In the genomic region with DNA sequence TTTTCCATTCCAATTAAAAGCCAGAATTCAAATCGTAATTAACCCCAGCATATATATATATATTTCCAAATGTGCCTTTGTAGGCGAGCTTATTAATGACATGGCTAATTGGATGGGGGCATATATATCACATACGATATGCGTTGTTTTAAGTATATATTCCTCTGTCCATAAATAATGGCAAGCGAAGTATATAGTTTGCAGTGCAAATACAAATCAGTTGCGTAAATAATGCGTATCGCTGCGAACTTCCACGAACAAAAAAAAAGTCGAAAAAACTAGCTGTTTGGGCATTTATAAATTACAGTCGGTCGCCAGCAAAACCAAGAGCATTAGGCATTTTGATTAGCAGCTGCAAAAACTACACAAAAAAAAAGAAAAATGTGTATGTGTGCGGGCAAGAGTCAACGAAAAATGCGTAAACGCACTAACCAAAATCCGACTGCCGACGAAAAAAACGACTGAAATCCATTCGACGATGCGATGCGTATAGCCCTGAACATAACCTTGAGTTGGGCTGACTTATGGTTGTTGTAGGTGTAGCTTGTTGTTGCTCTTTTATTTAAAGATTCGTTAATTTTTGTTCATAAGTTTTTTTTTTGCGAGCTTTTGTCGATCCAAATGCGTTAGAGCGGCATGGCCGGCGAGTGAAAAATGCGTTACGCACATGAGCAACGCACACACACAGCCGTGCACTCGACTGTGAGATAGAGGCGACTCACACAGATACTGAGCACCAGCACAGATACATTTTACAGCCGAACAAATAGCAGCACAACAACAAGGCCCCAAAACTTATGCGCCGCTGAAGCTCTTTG, we compare ENCODE assay signal across 1 fruit fly cellular context.
TF ChIP-seq lines count a peak whose summit lies in the region.

No protein-coding gene starts in this region.

TF ChIP-seq in whole organism, embryonic, 481 proteins besides CTCF, POLR2A, EP300 and RAD21 (continued from another document and continues in another):
- TF ChIP-seq CG12659 (GFP tag; optimal IDR thresholded peaks at IDR 0.05; lab: Kevin White, UChicago) (no peak), Lim3 (GFP tag; IDR thresholded peaks at IDR 0.05; lab: Robert Waterston, UW) (no peak), CG4617 (GFP tag; optimal IDR thresholded peaks at IDR 0.05; lab: Kevin White, UChicago; ENCODE audit: borderline replicate concordance) (no peak), so (GFP tag; IDR thresholded peaks at IDR 0.05; lab: Robert Waterston, UW) (no peak), CoRest (tag; optimal IDR thresholded peaks at IDR 0.05; lab: Kevin White, UChicago) (no peak), CG6765 (GFP tag; optimal IDR thresholded peaks at IDR 0.05; lab: Kevin White, UChicago) (peak; percentile 74), emc (GFP tag; optimal IDR thresholded peaks at IDR 0.05; lab: Kevin White, UChicago) (no peak), CG3281 (GFP tag; optimal IDR thresholded peaks at IDR 0.05; lab: Kevin White, UChicago) (peak; percentile 69), row (GFP tag; IDR thresholded peaks at IDR 0.05; lab: Robert Waterston, UW) (no peak), Abd-B (GFP tag; optimal IDR thresholded peaks at IDR 0.05; lab: Kevin White, UChicago) (no peak), CG12299 (tag; optimal IDR thresholded peaks at IDR 0.05; lab: Kevin White, UChicago) (no peak), CG33557 (GFP tag; optimal IDR thresholded peaks at IDR 0.05; lab: Kevin White, UChicago) (no peak), CG4360 (GFP tag; IDR thresholded peaks at IDR 0.05; lab: Robert Waterston, UW) (no peak), Awh (GFP tag; IDR thresholded peaks at IDR 0.05; lab: Robert Waterston, UW) (no peak), Doc3 (GFP tag; IDR thresholded peaks at IDR 0.05; lab: Robert Waterston, UW; ENCODE audit: partially characterized antibody) (no peak), vvl (GFP tag; IDR thresholded peaks at IDR 0.05; lab: Robert Waterston, UW) (no peak), eve (GFP tag; optimal IDR thresholded peaks at IDR 0.05; lab: Kevin White, UChicago) (peak in 1 of 2 experiments; percentile 49), p53 (GFP tag; optimal IDR thresholded peaks at IDR 0.05; lab: Kevin White, UChicago) (no peak), Lhr (GFP tag; optimal IDR thresholded peaks at IDR 0.05; lab: Kevin White, UChicago) (no peak), CG6854 (GFP tag; optimal IDR thresholded peaks at IDR 0.05; lab: Kevin White, UChicago) (no peak), Oli (tag; optimal IDR thresholded peaks at IDR 0.05; lab: Kevin White, UChicago) (peak; percentile 16), CG2875 (GFP tag; optimal IDR thresholded peaks at IDR 0.05; lab: Kevin White, UChicago) (no peak), scrt (GFP tag; optimal IDR thresholded peaks at IDR 0.05; lab: Kevin White, UChicago) (peak; percentile 21), CG12071 (GFP tag; optimal IDR thresholded peaks at IDR 0.05; lab: Kevin White, UChicago) (peak; percentile 41), chinmo (GFP tag; IDR thresholded peaks at IDR 0.05; lab: Robert Waterston, UW; ENCODE audit: partially characterized antibody) (peak; percentile 100), HHEX (GFP tag; optimal IDR thresholded peaks at IDR 0.05; lab: Kevin White, UChicago) (peak; percentile 44), CG18476 (GFP tag; optimal IDR thresholded peaks at IDR 0.05; lab: Kevin White, UChicago) (no peak), HmgD (GFP tag; optimal IDR thresholded peaks at IDR 0.05; lab: Kevin White, UChicago) (no peak), CG8089 (GFP tag; optimal IDR thresholded peaks at IDR 0.05; lab: Kevin White, UChicago) (no peak), Hey (tag; optimal IDR thresholded peaks at IDR 0.05; lab: Kevin White, UChicago) (no peak), Rx (GFP tag; IDR thresholded peaks at IDR 0.05; lab: Robert Waterston, UW) (no peak), CG31441 (GFP tag; IDR thresholded peaks at IDR 0.05; lab: Robert Waterston, UW) (no peak), CG4328 (GFP tag; optimal IDR thresholded peaks at IDR 0.05; lab: Kevin White, UChicago) (no peak), Trl (optimal IDR thresholded peaks at IDR 0.05; lab: Kevin White, UChicago) (peak in 1 of 2 experiments; percentile 6), Trl (GFP tag; optimal IDR thresholded peaks at IDR 0.05; lab: Kevin White, UChicago) (no peak), CG31365 (tag; optimal IDR thresholded peaks at IDR 0.05; lab: Kevin White, UChicago) (no peak), caup (GFP tag; optimal IDR thresholded peaks at IDR 0.05; lab: Kevin White, UChicago; ENCODE audit: severe bottlenecking) (peak; percentile 24), Fer2 (tag; optimal IDR thresholded peaks at IDR 0.05; lab: Kevin White, UChicago) (no peak), B-H1 (GFP tag; IDR thresholded peaks at IDR 0.05; lab: Robert Waterston, UW) (no peak), CG11695 (GFP tag; IDR thresholded peaks at IDR 0.05; lab: Robert Waterston, UW) (no peak), CG11247 (GFP tag; IDR thresholded peaks at IDR 0.05; lab: Robert Waterston, UW) (no peak), ATbp (GFP tag; optimal IDR thresholded peaks at IDR 0.05; lab: Kevin White, UChicago) (no peak), CG16813 (GFP tag; IDR thresholded peaks at IDR 0.05; lab: Robert Waterston, UW; ENCODE audit: partially characterized antibody) (no peak), CG14014 (GFP tag; IDR thresholded peaks at IDR 0.05; lab: Robert Waterston, UW) (no peak), nerfin-2 (GFP tag; IDR thresholded peaks at IDR 0.05; lab: Robert Waterston, UW; ENCODE audit: partially characterized antibody) (no peak), yki (optimal IDR thresholded peaks at IDR 0.05; lab: Kevin White, UChicago) (no peak), CG12236 (GFP tag; optimal IDR thresholded peaks at IDR 0.05; lab: Kevin White, UChicago) (no peak), amos (GFP tag; IDR thresholded peaks at IDR 0.05; lab: Robert Waterston, UW; ENCODE audit: partially characterized antibody) (no peak), CG12744 (GFP tag; optimal IDR thresholded peaks at IDR 0.05; lab: Kevin White, UChicago) (no peak), hbn (GFP tag; IDR thresholded peaks at IDR 0.05; lab: Robert Waterston, UW; ENCODE audit: partially characterized antibody) (no peak), corto (GFP tag; optimal IDR thresholded peaks at IDR 0.05; lab: Kevin White, UChicago) (no peak), dimm (GFP tag; IDR thresholded peaks at IDR 0.05; lab: Robert Waterston, UW) (no peak), CG13123 (GFP tag; optimal IDR thresholded peaks at IDR 0.05; lab: Kevin White, UChicago) (no peak), kay (GFP tag; optimal IDR thresholded peaks at IDR 0.05; lab: Kevin White, UChicago) (no peak), Atf-2 (GFP tag; optimal IDR thresholded peaks at IDR 0.05; lab: Kevin White, UChicago) (no peak), Dfd (GFP tag; optimal IDR thresholded peaks at IDR 0.05; lab: Kevin White, UChicago) (no peak), D19A (tag; optimal IDR thresholded peaks at IDR 0.05; lab: Kevin White, UChicago) (no peak), CG9817 (tag; optimal IDR thresholded peaks at IDR 0.05; lab: Kevin White, UChicago) (no peak), run (tag; optimal IDR thresholded peaks at IDR 0.05; lab: Kevin White, UChicago) (no peak), ttk (GFP tag; IDR thresholded peaks at IDR 0.05; lab: Robert Waterston, UW) (no peak), Hmr (GFP tag; optimal IDR thresholded peaks at IDR 0.05; lab: Kevin White, UChicago) (peak; percentile 69), CG10979 (tag; optimal IDR thresholded peaks at IDR 0.05; lab: Kevin White, UChicago) (no peak), schlank (tag; optimal IDR thresholded peaks at IDR 0.05; lab: Kevin White, UChicago) (peak; percentile 38), CG10431 (GFP tag; optimal IDR thresholded peaks at IDR 0.05; lab: Kevin White, UChicago) (no peak), TFAM (GFP tag; optimal IDR thresholded peaks at IDR 0.05; lab: Kevin White, UChicago) (no peak), tgo (GFP tag; IDR thresholded peaks at IDR 0.05; lab: Robert Waterston, UW) (no peak), CG15696 (tag; optimal IDR thresholded peaks at IDR 0.05; lab: Kevin White, UChicago) (no peak), vnd (GFP tag; IDR thresholded peaks at IDR 0.05; lab: Robert Waterston, UW; ENCODE audit: partially characterized antibody) (no peak), CG16815 (GFP tag; optimal IDR thresholded peaks at IDR 0.05; lab: Kevin White, UChicago) (no peak), CG6813 (GFP tag; optimal IDR thresholded peaks at IDR 0.05; lab: Kevin White, UChicago) (no peak), CG1024 (GFP tag; IDR thresholded peaks at IDR 0.05; lab: Robert Waterston, UW) (no peak), Six4 (GFP tag; optimal IDR thresholded peaks at IDR 0.05; lab: Kevin White, UChicago) (no peak), slp2 (GFP tag; optimal IDR thresholded peaks at IDR 0.05; lab: Kevin White, UChicago) (no peak), slou (GFP tag; optimal IDR thresholded peaks at IDR 0.05; lab: Kevin White, UChicago) (no peak), abd-A (tag; optimal IDR thresholded peaks at IDR 0.05; lab: Kevin White, UChicago) (peak; percentile 37), bsh (GFP tag; optimal IDR thresholded peaks at IDR 0.05; lab: Kevin White, UChicago) (no peak), kni (GFP tag; optimal IDR thresholded peaks at IDR 0.05; lab: Kevin White, UChicago) (no peak), CG10543 (GFP tag; optimal IDR thresholded peaks at IDR 0.05; lab: Kevin White, UChicago) (no peak), CG13894 (tag; optimal IDR thresholded peaks at IDR 0.05; lab: Kevin White, UChicago) (peak; percentile 23), CG2889 (GFP tag; IDR thresholded peaks at IDR 0.05; lab: Robert Waterston, UW) (no peak), Dp (GFP tag; optimal IDR thresholded peaks at IDR 0.05; lab: Kevin White, UChicago) (no peak), CG42726 (GFP tag; IDR thresholded peaks at IDR 0.05; lab: Robert Waterston, UW; ENCODE audit: partially characterized antibody) (no peak), CG4707 (GFP tag; optimal IDR thresholded peaks at IDR 0.05; lab: Kevin White, UChicago) (no peak), CkIIα-i1 (GFP tag; IDR thresholded peaks at IDR 0.05; lab: Robert Waterston, UW) (no peak), CG13296 (GFP tag; optimal IDR thresholded peaks at IDR 0.05; lab: Kevin White, UChicago) (peak; percentile 57), maf-S (GFP tag; optimal IDR thresholded peaks at IDR 0.05; lab: Kevin White, UChicago) (no peak), bcd (GFP tag; optimal IDR thresholded peaks at IDR 0.05; lab: Kevin White, UChicago) (no peak), CG12942 (GFP tag; optimal IDR thresholded peaks at IDR 0.05; lab: Kevin White, UChicago) (no peak), pb (GFP tag; optimal IDR thresholded peaks at IDR 0.05; lab: Kevin White, UChicago) (no peak), D (optimal IDR thresholded peaks at IDR 0.05; lab: Kevin White, UChicago) (no peak), D (GFP tag; optimal IDR thresholded peaks at IDR 0.05; lab: Kevin White, UChicago) (no peak), Side (GFP tag; optimal IDR thresholded peaks at IDR 0.05; lab: Kevin White, UChicago) (peak; percentile 9), nerfin-1 (tag; optimal IDR thresholded peaks at IDR 0.05; lab: Kevin White, UChicago) (no peak), CG11560 (tag; IDR thresholded peaks at IDR 0.05; lab: Robert Waterston, UW) (no peak), Elba2 (GFP tag; optimal IDR thresholded peaks at IDR 0.05; lab: Kevin White, UChicago) (no peak), toy (GFP tag; IDR thresholded peaks at IDR 0.05; lab: Robert Waterston, UW) (no peak), Nf-YA (GFP tag; IDR thresholded peaks at IDR 0.05; lab: Robert Waterston, UW) (no peak), C15 (GFP tag; IDR thresholded peaks at IDR 0.05; lab: Robert Waterston, UW) (no peak), phol (tag; optimal IDR thresholded peaks at IDR 0.05; lab: Kevin White, UChicago) (no peak), CG12155 (GFP tag; optimal IDR thresholded peaks at IDR 0.05; lab: Kevin White, UChicago) (no peak), pzg (GFP tag; optimal IDR thresholded peaks at IDR 0.05; lab: Kevin White, UChicago) (no peak), CG7987 (GFP tag; optimal IDR thresholded peaks at IDR 0.05; lab: Kevin White, UChicago) (no peak), ERR (GFP tag; optimal IDR thresholded peaks at IDR 0.05; lab: Kevin White, UChicago) (no peak), HLH4C (GFP tag; IDR thresholded peaks at IDR 0.05; lab: Robert Waterston, UW; ENCODE audit: partially characterized antibody) (no peak), Taf1 (GFP tag; IDR thresholded peaks at IDR 0.05; lab: Robert Waterston, UW) (no peak), stc (GFP tag; IDR thresholded peaks at IDR 0.05; lab: Robert Waterston, UW) (no peak), h (optimal IDR thresholded peaks at IDR 0.05; lab: Kevin White, UChicago) (no peak), D19B (GFP tag; optimal IDR thresholded peaks at IDR 0.05; lab: Kevin White, UChicago) (peak; percentile 1), CG12769 (tag; optimal IDR thresholded peaks at IDR 0.05; lab: Kevin White, UChicago) (no peak), chm (GFP tag; IDR thresholded peaks at IDR 0.05; lab: Robert Waterston, UW) (no peak), CG6689 (GFP tag; IDR thresholded peaks at IDR 0.05; lab: Robert Waterston, UW) (no peak), dmrt99B (tag; optimal IDR thresholded peaks at IDR 0.05; lab: Kevin White, UChicago) (no peak), Max (GFP tag; optimal IDR thresholded peaks at IDR 0.05; lab: Kevin White, UChicago) (no peak), Rfx (GFP tag; IDR thresholded peaks at IDR 0.05; lab: Robert Waterston, UW) (no peak), CG6791 (GFP tag; IDR thresholded peaks at IDR 0.05; lab: Robert Waterston, UW; ENCODE audit: partially characterized antibody) (no peak), CG1832 (GFP tag; optimal IDR thresholded peaks at IDR 0.05; lab: Kevin White, UChicago) (no peak), Spps (tag; optimal IDR thresholded peaks at IDR 0.05; lab: Kevin White, UChicago) (no peak), Ets65A (GFP tag; lab: Kevin White, UChicago) (no peak), Antp (GFP tag; optimal IDR thresholded peaks at IDR 0.05; lab: Kevin White, UChicago) (no peak), Hsf (GFP tag; optimal IDR thresholded peaks at IDR 0.05; lab: Kevin White, UChicago) (no peak), B-H2 (GFP tag; optimal IDR thresholded peaks at IDR 0.05; lab: Kevin White, UChicago) (no peak), ham (GFP tag; IDR thresholded peaks at IDR 0.05; lab: Robert Waterston, UW) (no peak), bowl (GFP tag; IDR thresholded peaks at IDR 0.05; lab: Robert Waterston, UW) (no peak), gsb-n (tag; optimal IDR thresholded peaks at IDR 0.05; lab: Kevin White, UChicago) (no peak), GATAe (GFP tag; conservative IDR thresholded peaks at IDR 0.05; lab: Robert Waterston, UW) (no peak), CG9215 (GFP tag; IDR thresholded peaks at IDR 0.05; lab: Robert Waterston, UW) (no peak), cas (GFP tag; IDR thresholded peaks at IDR 0.05; lab: Robert Waterston, UW) (no peak), prd (optimal IDR thresholded peaks at IDR 0.05; lab: Kevin White, UChicago) (no peak), prd (GFP tag; IDR thresholded peaks at IDR 0.05; lab: Robert Waterston, UW) (no peak)
